Fruit fly (Drosophila melanogaster): Measurements from ENCODE around the gene CG34150.

CG34150 gene

DNA sequence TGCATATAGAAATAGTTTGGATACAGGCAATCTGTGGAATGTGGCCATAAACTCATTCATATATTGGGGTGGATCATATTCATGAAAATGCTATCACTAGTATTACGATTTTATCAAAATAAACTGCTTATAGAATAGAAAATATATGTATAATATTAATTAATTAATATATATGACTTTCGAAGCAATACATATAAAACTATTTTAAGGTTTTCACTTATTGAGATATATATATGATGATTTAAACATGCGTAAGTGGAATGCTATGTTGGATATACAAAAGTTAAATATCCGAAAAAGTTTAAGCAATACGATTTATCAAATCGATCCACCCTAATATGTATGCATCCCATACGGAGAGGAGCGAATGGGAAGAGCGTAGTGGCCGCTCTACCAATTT, 15.5 kb upstream of the CG34150 start (continued):
- TF ChIP-seq CG3281 (GFP tag; optimal IDR thresholded peaks at IDR 0.05) (peak; percentile 33), Neu2 (GFP tag; optimal IDR thresholded peaks at IDR 0.05; ENCODE audit: borderline replicate concordance) (no peak), CG7556 (GFP tag; optimal IDR thresholded peaks at IDR 0.05) (peak; percentile 47), Sox102F (GFP tag; optimal IDR thresholded peaks at IDR 0.05) (no peak), Nf-YC (tag; optimal IDR thresholded peaks at IDR 0.05) (peak; percentile 57), hkb (optimal IDR thresholded peaks at IDR 0.05) (no peak), hkb (GFP tag; IDR thresholded peaks at IDR 0.05) (peak; percentile 15; the same call in 1 of the 2 replicates), Sry-β (GFP tag; optimal IDR thresholded peaks at IDR 0.05) (no peak), CG13296 (GFP tag; optimal IDR thresholded peaks at IDR 0.05) (peak; percentile 52), CG32767 (GFP tag; IDR thresholded peaks at IDR 0.05) (peak; percentile 57), Oli (tag; optimal IDR thresholded peaks at IDR 0.05) (peak; percentile 4), bsh (GFP tag; optimal IDR thresholded peaks at IDR 0.05) (peak in 1 of 2 experiments; percentile 15), Nf-YB (GFP tag; optimal IDR thresholded peaks at IDR 0.05) (peak; percentile 11), inv (GFP tag; IDR thresholded peaks at IDR 0.05; ENCODE audit: partially characterized antibody) (no peak), pan (optimal IDR thresholded peaks at IDR 0.05) (no peak), pan (GFP tag; optimal IDR thresholded peaks at IDR 0.05 in 1 of 2, IDR thresholded peaks at IDR 0.05 in 1 of 2) (peak in 1 of 2 experiments; percentile 32), NfI (GFP tag; optimal IDR thresholded peaks at IDR 0.05) (no peak), CoRest (tag; optimal IDR thresholded peaks at IDR 0.05) (peak; percentile 29), Sin3A (optimal IDR thresholded peaks at IDR 0.05) (no peak), phol (tag; optimal IDR thresholded peaks at IDR 0.05) (peak; percentile 27), ttk (GFP tag; IDR thresholded peaks at IDR 0.05) (no peak), CG10654 (GFP tag; optimal IDR thresholded peaks at IDR 0.05) (no peak), CG9817 (tag; optimal IDR thresholded peaks at IDR 0.05) (peak; percentile 3), CG30020 (tag; optimal IDR thresholded peaks at IDR 0.05) (no peak), Trl (optimal IDR thresholded peaks at IDR 0.05) (peak; percentile 2 to 21), Trl (GFP tag; optimal IDR thresholded peaks at IDR 0.05) (no peak), lmd (GFP tag; IDR thresholded peaks at IDR 0.05) (0 out of 2 replicates have a peak, but pooled peaks have one; percentile 15), CG13424 (tag; optimal IDR thresholded peaks at IDR 0.05) (peak; percentile 62), CG8281 (tag; optimal IDR thresholded peaks at IDR 0.05) (no peak), crol (GFP tag; IDR thresholded peaks at IDR 0.05) (no peak), fd3F (GFP tag; optimal IDR thresholded peaks at IDR 0.05) (no peak), CG10147 (GFP tag; optimal IDR thresholded peaks at IDR 0.05) (peak; percentile 19), CG17829 (tag; optimal IDR thresholded peaks at IDR 0.05) (peak; percentile 44), gcm (GFP tag; optimal IDR thresholded peaks at IDR 0.05) (peak; percentile 48), sug (tag; optimal IDR thresholded peaks at IDR 0.05) (peak; percentile 4), stwl (tag; optimal IDR thresholded peaks at IDR 0.05) (no peak), CG1529 (GFP tag; optimal IDR thresholded peaks at IDR 0.05) (no peak), stc (GFP tag; IDR thresholded peaks at IDR 0.05) (peak; percentile 31; the same call in 1 of the 2 replicates)

DNA sequence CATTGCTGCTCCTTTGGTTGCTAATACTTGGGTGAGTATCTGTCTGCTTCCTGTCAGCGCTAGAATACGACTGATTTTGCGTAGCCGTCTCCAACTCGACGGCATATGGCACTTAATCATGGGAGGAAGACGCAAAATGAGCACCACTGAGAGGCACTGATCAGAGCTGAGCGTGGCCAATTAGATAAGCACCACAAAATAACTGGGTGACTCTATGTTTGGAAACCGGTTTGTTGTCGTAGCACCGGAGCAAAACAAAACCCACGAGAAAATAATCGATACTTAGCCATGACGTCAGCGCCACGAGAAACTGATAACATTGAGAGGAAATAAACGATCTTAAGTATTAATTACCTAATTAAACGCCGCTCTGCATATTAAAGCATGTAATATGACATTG, 14.6 kb upstream of the CG34150 start, which contains the start of gene Ude:
Gene Ude (minus strand): TSS at position 166 of the 400 bp plus-strand sequence.
- peak; percentile 8 for TF ChIP-seq HmgZ (tag; optimal IDR thresholded peaks at IDR 0.05)
- no peak for TF ChIP-seq luna (GFP tag; optimal IDR thresholded peaks at IDR 0.05)
- TF ChIP-seq CG10147 (GFP tag; optimal IDR thresholded peaks at IDR 0.05): no peak
- TF ChIP-seq Vsx1 (GFP tag; optimal IDR thresholded peaks at IDR 0.05): peak; percentile 83
- TF ChIP-seq vvl (GFP tag; IDR thresholded peaks at IDR 0.05): peak; percentile 19; the same call in 1 of the 2 replicates
- TF ChIP-seq CG6765 (GFP tag; optimal IDR thresholded peaks at IDR 0.05): peak; percentile 18
- peak; percentile 1 for TF ChIP-seq MESR4 (GFP tag; optimal IDR thresholded peaks at IDR 0.05)
- TF ChIP-seq amos (GFP tag; IDR thresholded peaks at IDR 0.05; ENCODE audit: partially characterized antibody): peak; percentile 16; the same call in 1 of the 2 replicates
- 0 out of 2 replicates have a peak, but pooled peaks have one; percentile 11 for TF ChIP-seq sob (GFP tag; IDR thresholded peaks at IDR 0.05)
- TF ChIP-seq CG18262 (tag; optimal IDR thresholded peaks at IDR 0.05): no peak
- 0 out of 2 replicates have a peak, but pooled peaks have one; percentile 18 for TF ChIP-seq Bgb (GFP tag; IDR thresholded peaks at IDR 0.05; ENCODE audit: partially characterized antibody)
- TF ChIP-seq ro (GFP tag; IDR thresholded peaks at IDR 0.05): no peak
- no peak for TF ChIP-seq CG13624 (GFP tag; optimal IDR thresholded peaks at IDR 0.05)
- TF ChIP-seq CG34224 (GFP tag; IDR thresholded peaks at IDR 0.05; ENCODE audit: partially characterized antibody): peak; percentile 42; the same call in 2 of the 3 replicates
- no peak for TF ChIP-seq BEAF-32 (GFP tag; optimal IDR thresholded peaks at IDR 0.05)

All from whole organism, embryonic.